Worm (Caenorhabditis elegans) whole organism, L4 larva: Measurements from ENCODE around the gene C49C3.10.

Experiments
- aha-1 ChIP-seq: fragments of 150-350 bp; peaks from one replicate; lab custom pipeline; 2014; ENCODE audit warnings: missing biosample characterization, missing genetic modification characterization
- daf-19 ChIP-seq: fragments of 200-800 bp; sonication (Bioruptor generic); conservative IDR thresholded peaks from 2 replicates; pipeline ENCODE4 v1.3.6; 2022; ENCODE audit warnings: missing genetic modification characterization, missing compliant biosample characterization
- madf-9 ChIP-seq: fragments of 200-800 bp; sonication (Bioruptor generic); conservative IDR thresholded peaks from 2 replicates; pipeline ENCODE4 v1.3.6; 2022; ENCODE audit warnings: missing genetic modification reagents, missing genetic modification characterization, missing compliant biosample characterization
- nhr-11 ChIP-seq: fragments of 150-350 bp; optimal IDR thresholded peaks from 2 replicates; lab custom pipeline; 2014; ENCODE audit warnings: missing biosample characterization, missing genetic modification characterization
- pqm-1 ChIP-seq: sonication (generic microtip); optimal IDR thresholded peaks from 2 replicates; lab custom pipeline; 2017; ENCODE audit warnings: missing biosample characterization, missing genetic modification characterization
- skn-1 ChIP-seq: fragments of 150-350 bp; optimal IDR thresholded peaks from 2 replicates; lab custom pipeline; 2014; ENCODE audit warnings: missing biosample characterization, missing genetic modification characterization
- snpc-4 ChIP-seq: fragments of 150-350 bp; optimal IDR thresholded peaks from 2 replicates; lab custom pipeline; 2014; ENCODE audit warnings: missing biosample characterization, missing genetic modification characterization
- zip-2 ChIP-seq: fragments of 150-350 bp; optimal IDR thresholded peaks from 2 replicates; lab custom pipeline; 2014; ENCODE audit warnings: missing biosample characterization, missing genetic modification characterization

DNA sequence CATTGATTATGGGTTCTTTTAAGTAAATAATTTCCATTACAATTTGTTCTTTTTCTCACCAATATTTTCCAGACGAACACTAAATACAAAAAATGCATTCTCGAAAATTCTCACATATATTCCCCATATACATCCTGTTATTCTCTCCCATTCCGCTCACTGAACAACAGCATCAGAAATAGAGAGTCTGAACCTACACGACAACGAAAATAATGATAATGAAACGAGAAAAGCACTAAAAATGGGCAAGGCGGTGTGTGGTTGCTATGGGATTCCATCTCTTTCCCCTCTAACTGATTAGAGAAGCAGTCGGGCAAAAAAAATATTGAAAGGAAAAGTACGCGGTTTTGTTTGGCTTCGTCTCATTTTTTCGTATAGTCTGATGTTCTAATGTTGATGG is 44.3 kb upstream of the C49C3.10 start, which contains the start of gene C30H6.12:
- no peak for TF ChIP-seq madf-9 (GFP tag; lab: Robert Waterston, UW)
- TF ChIP-seq zip-2 (tag; lab: Kevin White, UChicago) = no peak
- no peak for TF ChIP-seq daf-19 (GFP tag; lab: Robert Waterston, UW)
- no peak for TF ChIP-seq aha-1 (tag; lab: Kevin White, UChicago)
- TF ChIP-seq pqm-1 = no peak
- TF ChIP-seq snpc-4 (tag; lab: Kevin White, UChicago) = no peak
- TF ChIP-seq skn-1 (tag; lab: Kevin White, UChicago) = no peak
- TF ChIP-seq nhr-11 (tag; lab: Kevin White, UChicago) = no peak
